Worm (Caenorhabditis elegans) whole organism, mixed stage, embryonic: Measurements from ENCODE around the gene morc-1.
A peak's percentile ranks its signal among the peaks of the same experiment; 100 is the strongest.

Experiments used
- M03D4.4 ChIP-seq: sonication (generic microtip); optimal IDR thresholded peaks from 2 replicates; lab custom pipeline; 2017; ENCODE audit warnings: mild to moderate bottlenecking, missing genetic modification characterization, missing compliant biosample characterization
- bed-3 ChIP-seq: fragments of 200-800 bp; sonication (Bioruptor generic); optimal IDR thresholded peaks from 3 replicates; lab custom pipeline; 2018; ENCODE audit warnings: mild to moderate bottlenecking, missing genetic modification characterization, moderate library complexity, missing compliant biosample characterization
- blmp-1 ChIP-seq: fragments of 150-350 bp; optimal IDR thresholded peaks from 2 replicates; lab custom pipeline; 2014; ENCODE audit warnings: missing biosample characterization, missing genetic modification characterization
- ceh-39 ChIP-seq: fragments of 150-350 bp; optimal IDR thresholded peaks from 2 replicates; lab custom pipeline; 2014; ENCODE audit warnings: missing biosample characterization, missing genetic modification characterization
- ceh-43 ChIP-seq: fragments of 200-800 bp; sonication (Bioruptor generic); optimal IDR thresholded peaks from 2 replicates; lab custom pipeline; 2018; ENCODE audit warnings: mild to moderate bottlenecking, missing genetic modification characterization, moderate library complexity, missing compliant biosample characterization
- ceh-83 ChIP-seq: fragments of 200-800 bp; sonication (Bioruptor generic); optimal IDR thresholded peaks from 2 replicates; lab custom pipeline; 2018; ENCODE audit warnings: mild to moderate bottlenecking, missing genetic modification characterization, missing compliant biosample characterization
- ces-1 ChIP-seq: fragments of 150-350 bp; optimal IDR thresholded peaks from 2 replicates; lab custom pipeline; 2014; ENCODE audit warnings: missing biosample characterization, missing genetic modification reagents, missing genetic modification characterization
- cnd-1 ChIP-seq: fragments of 200-800 bp; sonication (Bioruptor generic); optimal IDR thresholded peaks from 2 replicates; lab custom pipeline; 2018; ENCODE audit warnings: mild to moderate bottlenecking, missing genetic modification characterization, missing compliant biosample characterization
- drap-1 ChIP-seq: fragments of 200-800 bp; sonication (Bioruptor generic); optimal IDR thresholded peaks from 3 replicates; lab custom pipeline; 2018; ENCODE audit warnings: mild to moderate bottlenecking, missing genetic modification characterization, missing compliant biosample characterization
- elt-1 ChIP-seq: sonication (generic microtip); optimal IDR thresholded peaks from 2 replicates; lab custom pipeline; 2017; ENCODE audit warnings: missing genetic modification characterization, mild to moderate bottlenecking, missing compliant biosample characterization, antibody characterized with exemption, moderate library complexity, borderline replicate concordance; ENCODE audit not compliant: insufficient read depth
- elt-3 ChIP-seq: fragments of 150-350 bp; optimal IDR thresholded peaks from 2 replicates; lab custom pipeline; 2014; ENCODE audit warnings: missing biosample characterization, missing genetic modification characterization
- flh-1 ChIP-seq: fragments of 200-800 bp; sonication (Bioruptor generic); optimal IDR thresholded peaks from 2 replicates; lab custom pipeline; 2018; ENCODE audit warnings: mild to moderate bottlenecking, missing genetic modification characterization, moderate library complexity, missing compliant biosample characterization
- ham-2 ChIP-seq: fragments of 200-800 bp; sonication (Bioruptor generic); optimal IDR thresholded peaks from 2 replicates; lab custom pipeline; 2018; ENCODE audit warnings: mild to moderate bottlenecking, missing genetic modification characterization, missing compliant biosample characterization
- hlh-1 ChIP-seq: fragments of 150-350 bp; optimal IDR thresholded peaks from 2 replicates; lab custom pipeline; 2014; ENCODE audit warnings: missing biosample characterization, missing genetic modification reagents, missing genetic modification characterization
- lin-13 ChIP-seq: fragments of 150-350 bp; optimal IDR thresholded peaks from 2 replicates; lab custom pipeline; 2014; ENCODE audit warnings: missing biosample characterization, missing genetic modification characterization
- lin-32 ChIP-seq: fragments of 200-800 bp; sonication (Bioruptor generic); optimal IDR thresholded peaks from 2 replicates; lab custom pipeline; 2018; ENCODE audit warnings: mild to moderate bottlenecking, missing genetic modification characterization, missing compliant biosample characterization
- lsy-2 ChIP-seq: fragments of 150-350 bp; optimal IDR thresholded peaks from 2 replicates; lab custom pipeline; 2014; ENCODE audit warnings: missing biosample characterization, missing genetic modification characterization
- mab-5 ChIP-seq: fragments of 150-350 bp; optimal IDR thresholded peaks from 2 replicates; lab custom pipeline; 2014; ENCODE audit warnings: missing biosample characterization, missing genetic modification characterization
- mep-1 ChIP-seq: fragments of 150-350 bp; optimal IDR thresholded peaks from 2 replicates; lab custom pipeline; 2017; ENCODE audit warnings: missing biosample characterization, missing genetic modification reagents, missing genetic modification characterization, inconsistent platforms
- mls-2 ChIP-seq: sonication (generic microtip); optimal IDR thresholded peaks from 2 replicates; lab custom pipeline; 2016; ENCODE audit warnings: mild to moderate bottlenecking, missing genetic modification characterization, moderate library complexity, missing compliant biosample characterization
- nhr-12 ChIP-seq: fragments of 150-350 bp; optimal IDR thresholded peaks from 2 replicates; lab custom pipeline; 2014; ENCODE audit warnings: missing biosample characterization, missing genetic modification characterization
- nhr-2 ChIP-seq: fragments of 150-350 bp; optimal IDR thresholded peaks from 2 replicates; lab custom pipeline; 2014; ENCODE audit warnings: missing biosample characterization, missing genetic modification characterization
- nhr-237 ChIP-seq: fragments of 150-350 bp; optimal IDR thresholded peaks from 2 replicates; lab custom pipeline; 2014; ENCODE audit warnings: missing biosample characterization, missing genetic modification characterization
- nhr-28 ChIP-seq: fragments of 150-350 bp; optimal IDR thresholded peaks from 2 replicates; lab custom pipeline; 2014; ENCODE audit warnings: missing biosample characterization, missing genetic modification characterization
- nhr-76 ChIP-seq: sonication (generic microtip); optimal IDR thresholded peaks from 2 replicates; lab custom pipeline; 2017; ENCODE audit warnings: missing biosample characterization, missing genetic modification characterization
- pha-4 ChIP-seq: fragments of 150-350 bp; optimal IDR thresholded peaks from 2 replicates; lab custom pipeline; 2018; ENCODE audit warnings: missing biosample characterization, missing genetic modification reagents, missing genetic modification characterization
- sem-2 ChIP-seq: fragments of 200-800 bp; sonication (Bioruptor generic); optimal IDR thresholded peaks from 2 replicates; lab custom pipeline; 2018; ENCODE audit warnings: mild to moderate bottlenecking, missing genetic modification characterization, missing compliant biosample characterization
- snpc-4 ChIP-seq: fragments of 150-350 bp; optimal IDR thresholded peaks from 2 replicates; lab custom pipeline; 2014; ENCODE audit warnings: missing biosample characterization, missing genetic modification characterization
- sptf-1 ChIP-seq: sonication (generic microtip); optimal IDR thresholded peaks from 2 replicates; lab custom pipeline; 2017; ENCODE audit warnings: mild to moderate bottlenecking, missing genetic modification characterization, moderate library complexity, missing compliant biosample characterization
- tbx-8 ChIP-seq: fragments of 200-800 bp; sonication (Bioruptor generic); optimal IDR thresholded peaks from 2 replicates; lab custom pipeline; 2018; ENCODE audit warnings: mild to moderate bottlenecking, missing genetic modification characterization, moderate library complexity, missing compliant biosample characterization
- unc-120 ChIP-seq: sonication (generic microtip); optimal IDR thresholded peaks from 2 replicates; lab custom pipeline; 2017; ENCODE audit warnings: missing genetic modification characterization, missing compliant biosample characterization; ENCODE audit not compliant: poor library complexity, severe bottlenecking
- unc-39 ChIP-seq: fragments of 150-350 bp; optimal IDR thresholded peaks from 2 replicates; lab custom pipeline; 2014; ENCODE audit warnings: missing biosample characterization, missing genetic modification characterization
- unc-62 ChIP-seq: fragments of 150-350 bp; optimal IDR thresholded peaks from 2 replicates; lab custom pipeline; 2014; ENCODE audit warnings: missing biosample characterization, missing genetic modification reagents, missing genetic modification characterization
- zip-8 ChIP-seq: fragments of 150-350 bp; optimal IDR thresholded peaks from 2 replicates; lab custom pipeline; 2014; ENCODE audit warnings: missing biosample characterization, missing genetic modification characterization
- ztf-11 ChIP-seq: fragments of 150-350 bp; optimal IDR thresholded peaks from 2 replicates; lab custom pipeline; 2014; ENCODE audit warnings: missing biosample characterization, missing genetic modification characterization

morc-1 gene

DNA sequence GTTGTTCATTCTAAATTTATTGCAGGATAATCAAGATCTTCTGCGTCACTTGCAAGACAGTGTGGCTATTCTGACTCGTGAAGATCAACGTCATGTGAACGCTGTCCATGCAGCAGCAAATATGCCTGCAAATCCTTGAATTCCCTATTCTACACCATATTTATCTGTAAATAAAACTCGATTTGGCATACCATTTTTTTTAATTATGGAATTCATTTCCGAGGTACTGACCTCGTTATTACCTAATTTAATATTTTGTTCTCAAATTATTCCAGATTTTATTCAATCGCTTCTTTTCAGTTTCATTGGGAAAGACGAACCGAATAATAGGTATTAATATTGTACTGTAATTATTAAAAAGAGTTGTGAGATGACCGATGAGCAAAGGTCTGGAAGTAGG is 33.1 kb downstream of the morc-1 start, which contains the start of gene cid-1:
Gene cid-1 (plus strand): TSS at position 301 of the 400 bp plus-strand sequence.
- TF ChIP-seq drap-1 (GFP tag; lab: Kevin White, UChicago) (no peak), mls-2 (tag; lab: Kevin White, UChicago) (no peak), ceh-39 (no peak), ztf-11 (no peak), snpc-4 (no peak), pha-4 (tag; lab: Kevin White, UChicago) (no peak), ces-1 (GFP tag; lab: Kevin White, UChicago) (no peak)

DNA sequence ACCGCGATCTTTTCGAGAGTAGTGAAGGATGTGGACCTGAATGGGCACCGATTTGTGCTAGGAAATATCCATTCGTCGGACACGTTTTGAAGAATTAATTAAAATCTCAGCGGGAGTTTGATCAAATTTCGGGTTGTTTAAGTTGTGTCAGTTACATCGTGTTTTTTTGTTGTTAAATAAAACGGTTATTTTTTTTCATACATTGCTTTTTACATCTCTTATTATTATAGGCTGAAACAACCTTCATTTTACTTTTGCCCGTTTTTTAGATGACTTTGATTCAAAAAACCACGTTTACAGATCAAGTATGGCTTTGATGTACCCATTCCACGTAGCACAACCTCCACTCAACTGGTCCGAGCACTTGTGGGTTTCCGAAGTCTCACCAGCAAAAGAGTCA is 33.6 kb downstream of the morc-1 start, which contains the start of gene emb-1:
Gene emb-1 (plus strand): TSS at position 301 of the 400 bp plus-strand sequence.
- TF ChIP-seq nhr-2 (no peak), cnd-1 (tag; lab: Kevin White, UChicago) (no peak), lin-32 (GFP tag; lab: Kevin White, UChicago) (no peak), unc-120 (tag; lab: Kevin White, UChicago) (no peak), unc-39 (tag; lab: Kevin White, UChicago) (no peak), ceh-43 (GFP tag; lab: Kevin White, UChicago) (no peak), ztf-11 (no peak), lin-13 (tag; lab: Kevin White, UChicago) (no peak), mab-5 (tag; lab: Kevin White, UChicago) (no peak), drap-1 (GFP tag; lab: Kevin White, UChicago) (no peak), tbx-8 (GFP tag; lab: Kevin White, UChicago) (no peak), lsy-2 (tag; lab: Kevin White, UChicago) (no peak), flh-1 (GFP tag; lab: Kevin White, UChicago) (no peak), nhr-12 (tag; lab: Kevin White, UChicago) (no peak), ces-1 (GFP tag; lab: Kevin White, UChicago) (no peak), hlh-1 (tag; lab: Kevin White, UChicago) (no peak)

DNA sequence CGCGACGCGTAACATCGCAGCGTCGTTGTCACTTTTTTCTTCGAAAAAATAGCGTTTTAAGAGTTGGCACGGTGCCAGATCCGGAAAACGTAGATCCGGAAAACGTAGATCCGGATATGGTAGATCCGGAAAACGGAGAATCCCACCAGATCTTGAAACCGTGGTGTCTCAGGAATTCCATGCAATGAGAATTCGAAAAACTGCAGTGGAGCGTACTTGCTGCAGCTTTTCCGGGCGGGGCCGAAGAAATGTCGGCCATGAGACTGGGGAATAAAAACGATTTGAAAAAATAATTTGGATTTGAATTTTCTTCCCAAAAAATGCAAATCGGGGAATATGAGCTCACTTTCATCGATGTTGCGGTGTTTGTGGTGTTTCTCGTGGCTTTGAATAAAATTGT is 34.2 kb downstream of the morc-1 start, which contains the start of gene K10D2.5:
Gene K10D2.5 (plus strand): TSS at position 251 of the 400 bp plus-strand sequence.
- peak; percentile 90 for TF ChIP-seq mep-1
- TF ChIP-seq ham-2 (GFP tag; lab: Kevin White, UChicago), result peak; percentile 53
- TF ChIP-seq snpc-4, result no peak
- no peak for TF ChIP-seq bed-3 (GFP tag; lab: Kevin White, UChicago)
- TF ChIP-seq lsy-2 (tag; lab: Kevin White, UChicago), result peak; percentile 83
- TF ChIP-seq nhr-237 (tag; lab: Kevin White, UChicago), result peak; percentile 67
- peak; percentile 53 for TF ChIP-seq pha-4 (tag; lab: Kevin White, UChicago)
- TF ChIP-seq ceh-39, result peak; percentile 70
- TF ChIP-seq cnd-1 (tag; lab: Kevin White, UChicago), result peak; percentile 77
- no peak for TF ChIP-seq unc-39 (tag; lab: Kevin White, UChicago)
- TF ChIP-seq sptf-1 (tag; lab: Kevin White, UChicago), result peak; percentile 84
- TF ChIP-seq flh-1 (GFP tag; lab: Kevin White, UChicago), result no peak
- no peak for TF ChIP-seq elt-3 (tag; lab: Kevin White, UChicago)
- no peak for TF ChIP-seq nhr-28 (tag; lab: Kevin White, UChicago)
- no peak for TF ChIP-seq blmp-1 (tag; lab: Kevin White, UChicago)
- TF ChIP-seq ceh-43 (GFP tag; lab: Kevin White, UChicago), result no peak
- peak; percentile 77 for TF ChIP-seq lin-32 (GFP tag; lab: Kevin White, UChicago)
- TF ChIP-seq tbx-8 (GFP tag; lab: Kevin White, UChicago), result peak; percentile 58
- no peak for TF ChIP-seq nhr-12 (tag; lab: Kevin White, UChicago)
- peak; percentile 35 for TF ChIP-seq ztf-11
- TF ChIP-seq mab-5 (tag; lab: Kevin White, UChicago), result no peak
- no peak for TF ChIP-seq ces-1 (GFP tag; lab: Kevin White, UChicago)
- peak; percentile 33 for TF ChIP-seq mls-2 (tag; lab: Kevin White, UChicago)
- TF ChIP-seq lin-13 (tag; lab: Kevin White, UChicago), result peak; percentile 90
- peak; percentile 54 for TF ChIP-seq drap-1 (GFP tag; lab: Kevin White, UChicago)
- peak; percentile 40 for TF ChIP-seq hlh-1 (tag; lab: Kevin White, UChicago)
- TF ChIP-seq M03D4.4, result peak; percentile 84
- TF ChIP-seq nhr-76 (tag; lab: Kevin White, UChicago), result no peak
- TF ChIP-seq unc-62 (GFP tag; lab: Kevin White, UChicago), result peak; percentile 26
- no peak for TF ChIP-seq zip-8 (tag; lab: Kevin White, UChicago)
- TF ChIP-seq ceh-83 (GFP tag; lab: Kevin White, UChicago), result peak; percentile 58
- peak; percentile 32 for TF ChIP-seq unc-120 (tag; lab: Kevin White, UChicago)
- TF ChIP-seq nhr-2, result no peak
- no peak for TF ChIP-seq elt-1 (tag; lab: Kevin White, UChicago)
- TF ChIP-seq sem-2 (GFP tag; lab: Kevin White, UChicago), result peak; percentile 29
